Fruit fly (Drosophila melanogaster) whole organism, wandering third instar larva: ENCODE data around the gene Prosalpha4.

Source experiments
- CG32264 ChIP-seq: fragments of 200-800 bp; sonication (Bioruptor generic); optimal IDR thresholded peaks from 2 replicates; lab custom pipeline; 2016; ENCODE audit warnings: missing biosample characterization, missing genetic modification characterization
- CrebA ChIP-seq: fragments of 200-800 bp; sonication (Bioruptor generic); optimal IDR thresholded peaks from 2 replicates; lab custom pipeline; 2016; ENCODE audit warnings: missing biosample characterization, mild to moderate bottlenecking, missing genetic modification characterization, borderline replicate concordance
- Dfd ChIP-seq: fragments of >200 bp; optimal IDR thresholded peaks from 2 replicates; lab custom pipeline; 2017; ENCODE audit warnings: missing biosample characterization, missing genetic modification characterization
- Dif ChIP-seq: fragments of 200-275, 200-300 bp; sonication (Bioruptor generic); optimal IDR thresholded peaks from 2 replicates; lab custom pipeline; 2018; ENCODE audit warnings: missing biosample characterization, missing genetic modification characterization; ENCODE audit not compliant: partially characterized antibody
- GATAd ChIP-seq: sonication (Bioruptor generic); optimal IDR thresholded peaks from 2 replicates; lab custom pipeline; 2016; ENCODE audit warnings: missing biosample characterization, missing genetic modification characterization
- HLH106 ChIP-seq: fragments of 200-800 bp; optimal IDR thresholded peaks from 3 replicates; lab custom pipeline; 2019; ENCODE audit warnings: missing biosample characterization, mild to moderate bottlenecking, missing genetic modification characterization, moderate library complexity
- Hnf4 ChIP-seq: fragments of 200-800 bp; sonication (Bioruptor generic); optimal IDR thresholded peaks from 2 replicates; lab custom pipeline; 2016; ENCODE audit warnings: missing biosample characterization, mild to moderate bottlenecking, missing genetic modification characterization
- Hr78 ChIP-seq: fragments of >200 bp; optimal IDR thresholded peaks from 2 replicates; lab custom pipeline; 2017; ENCODE audit warnings: missing biosample characterization, missing genetic modification characterization
- Hr83 ChIP-seq: fragments of 200-300 bp; sonication (Bioruptor generic); optimal IDR thresholded peaks from 2 replicates; lab custom pipeline; 2016; ENCODE audit warnings: missing biosample characterization, mild to moderate bottlenecking, missing genetic modification characterization, moderate library complexity; ENCODE audit not compliant: poor library complexity, severe bottlenecking
- Mio ChIP-seq: sonication (Bioruptor generic); optimal IDR thresholded peaks from 2 replicates; lab custom pipeline; 2016; ENCODE audit warnings: missing biosample characterization, missing genetic modification characterization
- Myc ChIP-seq: fragments of >200 bp; optimal IDR thresholded peaks from 2 replicates; lab custom pipeline; 2017
- N ChIP-seq: fragments of >200 bp; optimal IDR thresholded peaks from 2 replicates; lab custom pipeline; 2018; ENCODE audit warnings: missing biosample characterization, missing external identifiers, missing genetic modification characterization
- OdsH ChIP-seq: fragments of 200-800 bp; sonication (Bioruptor generic); optimal IDR thresholded peaks from 2 replicates; lab custom pipeline; 2016; ENCODE audit warnings: missing biosample characterization, mild to moderate bottlenecking, missing genetic modification characterization
- Rel ChIP-seq, 2 experiments: fragments of 200-800 bp; sonication (Bioruptor generic) in 1 of 2; optimal IDR thresholded peaks; 2 replicates in 1 of 2; 3 replicates in 1 of 2; lab custom pipeline; 2016 to 2019; ENCODE audit warnings: mild to moderate bottlenecking in 2 of 2, missing biosample characterization in 2 of 2, missing genetic modification characterization in 2 of 2, moderate library complexity in 1 of 2
- Sp1 ChIP-seq: fragments of 200-800 bp; sonication (Bioruptor generic); optimal IDR thresholded peaks from 3 replicates; lab custom pipeline; 2019; ENCODE audit warnings: missing biosample characterization, mild to moderate bottlenecking, missing genetic modification characterization, moderate library complexity
- br ChIP-seq: fragments of 200-800 bp; sonication (Bioruptor generic); optimal IDR thresholded peaks from 2 replicates; lab custom pipeline; 2016; ENCODE audit warnings: missing biosample characterization, missing genetic modification characterization
- brk ChIP-seq: fragments of 200-800 bp; sonication (Bioruptor generic); optimal IDR thresholded peaks from 2 replicates; lab custom pipeline; 2016; ENCODE audit warnings: missing biosample characterization, mild to moderate bottlenecking, missing genetic modification characterization
- dl ChIP-seq, 2 experiments: fragments of 175-275, 200-275 bp in 1 of 2; fragments of 200-275 bp in 1 of 2; sonication (Bioruptor generic); optimal IDR thresholded peaks; lab custom pipeline; 2018; ENCODE audit warnings: mild to moderate bottlenecking in 2 of 2, missing biosample characterization in 2 of 2, missing genetic modification characterization in 2 of 2, moderate library complexity in 2 of 2; ENCODE audit not compliant: partially characterized antibody in 2 of 2, insufficient read depth in 1 of 2
- dmrt93B ChIP-seq: fragments of 200-800 bp; sonication (Bioruptor generic); optimal IDR thresholded peaks from 2 replicates; lab custom pipeline; 2018; ENCODE audit warnings: missing biosample characterization, mild to moderate bottlenecking, missing genetic modification characterization
- dsf ChIP-seq: sonication (Bioruptor generic); optimal IDR thresholded peaks from 2 replicates; lab custom pipeline; 2016; ENCODE audit warnings: missing biosample characterization, missing genetic modification characterization, borderline replicate concordance
- ey ChIP-seq: fragments of 200-800 bp; sonication (Bioruptor generic); optimal IDR thresholded peaks from 2 replicates; lab custom pipeline; 2016; ENCODE audit warnings: missing biosample characterization, missing genetic modification characterization
- foxo ChIP-seq, 2 experiments: fragments of 200-800 bp; sonication (Bioruptor generic); optimal IDR thresholded peaks; 2 replicates in 1 of 2; 3 replicates in 1 of 2; lab custom pipeline; 2016 to 2017; ENCODE audit warnings: missing biosample characterization in 2 of 2, missing genetic modification characterization in 2 of 2
- fru ChIP-seq: fragments of 200-800 bp; sonication (Bioruptor generic); optimal IDR thresholded peaks from 3 replicates; lab custom pipeline; 2016; ENCODE audit warnings: missing biosample characterization, mild to moderate bottlenecking, missing genetic modification characterization
- h ChIP-seq: fragments of 200-800 bp; sonication (Bioruptor generic); optimal IDR thresholded peaks from 3 replicates; lab custom pipeline; 2016; ENCODE audit warnings: missing biosample characterization, mild to moderate bottlenecking, missing genetic modification characterization
- jim ChIP-seq: fragments of 175-275, 200-325 bp; sonication (Bioruptor generic); optimal IDR thresholded peaks from 2 replicates; lab custom pipeline; 2016; ENCODE audit warnings: missing biosample characterization, mild to moderate bottlenecking, missing genetic modification characterization
- lola ChIP-seq: fragments of >200 bp; optimal IDR thresholded peaks from 2 replicates; lab custom pipeline; 2017; ENCODE audit warnings: missing biosample characterization, missing genetic modification characterization
- pan ChIP-seq: fragments of >200 bp; optimal IDR thresholded peaks from 2 replicates; lab custom pipeline; 2017
- psq ChIP-seq: fragments of 200-800 bp; sonication (Bioruptor generic); optimal IDR thresholded peaks from 3 replicates; lab custom pipeline; 2017; ENCODE audit warnings: missing biosample characterization, mild to moderate bottlenecking, missing genetic modification characterization, moderate library complexity
- rgr ChIP-seq: fragments of 200-800 bp; sonication (Bioruptor generic); optimal IDR thresholded peaks from 3 replicates; lab custom pipeline; 2016; ENCODE audit warnings: missing biosample characterization, mild to moderate bottlenecking, missing genetic modification characterization
- sage ChIP-seq: fragments of 200-800 bp; sonication (Bioruptor generic); optimal IDR thresholded peaks from 2 replicates; lab custom pipeline; 2016; ENCODE audit warnings: missing biosample characterization, mild to moderate bottlenecking, missing genetic modification characterization
- sv ChIP-seq: fragments of 200-800 bp; sonication (Bioruptor generic); optimal IDR thresholded peaks from 3 replicates; lab custom pipeline; 2016; ENCODE audit warnings: missing biosample characterization, missing genetic modification characterization
- tai ChIP-seq: sonication (Bioruptor generic); optimal IDR thresholded peaks from 2 replicates; lab custom pipeline; 2016; ENCODE audit warnings: missing biosample characterization, missing genetic modification characterization
- usp ChIP-seq: fragments of >200 bp; optimal IDR thresholded peaks from 2 replicates; lab custom pipeline; 2017; ENCODE audit warnings: missing biosample characterization, missing genetic modification characterization

Gene Prosalpha4

DNA sequence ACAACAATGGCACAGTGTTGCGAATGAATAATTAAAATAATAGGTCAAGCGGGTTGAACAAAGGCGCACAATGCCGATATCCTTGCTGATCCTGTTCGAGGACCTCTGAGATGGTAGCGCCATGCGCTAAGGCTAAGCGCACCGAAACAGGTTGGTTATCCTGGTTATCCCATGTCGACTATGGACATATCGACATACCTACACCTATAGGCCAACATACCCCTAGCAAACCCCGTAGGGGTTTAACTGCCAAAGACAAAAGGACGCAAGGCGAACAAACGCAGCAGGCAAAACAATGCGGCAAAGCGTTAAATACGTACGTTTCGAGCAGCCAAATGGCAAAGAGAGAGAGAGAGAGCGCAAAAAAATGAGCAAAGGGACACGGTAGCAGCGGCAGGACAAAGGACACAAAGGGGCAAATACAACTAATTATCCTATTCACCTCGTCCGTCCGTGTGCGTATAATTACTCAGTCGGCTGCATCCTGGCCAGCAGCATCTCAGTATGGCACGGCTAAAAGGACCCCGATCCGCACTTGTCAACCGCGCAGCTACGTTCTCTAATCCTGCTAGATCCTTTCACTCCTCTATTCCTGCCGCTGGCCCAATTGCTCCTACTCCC, 34.1 kb upstream of the Prosalpha4 start:
- TF ChIP-seq br (GFP tag; lab: Kevin White, UChicago) (no peak), CrebA (GFP tag; lab: Kevin White, UChicago) (no peak), usp (GFP tag; lab: Kevin White, UChicago) (no peak), lola (GFP tag; lab: Kevin White, UChicago) (no peak), Rel (GFP tag; optimal IDR thresholded peaks at IDR 0.05; lab: Kevin White, UChicago) (no peak), Rel (tag; optimal IDR thresholded peaks at IDR 0.05; lab: Kevin White, UChicago) (no peak), HLH106 (tag; lab: Kevin White, UChicago) (no peak), dmrt93B (GFP tag; lab: Kevin White, UChicago) (no peak), GATAd (GFP tag; lab: Kevin White, UChicago) (no peak), rgr (GFP tag; lab: Kevin White, UChicago) (no peak)
- TF ChIP-seq, all 38 proteins: peak for 0

- TF ChIP-seq pan (lab: Kevin White, UChicago): no peak
Measured at dm6 chrX:16243989-16244388, 32.1 kb upstream of the Prosalpha4 start.

- TF ChIP-seq Myc: peak; percentile 38
- no peak for TF ChIP-seq brk (GFP tag; lab: Kevin White, UChicago)
- TF ChIP-seq dsf (GFP tag; lab: Kevin White, UChicago): no peak
- TF ChIP-seq, all 38 proteins: peak for 1
Measured at dm6 chrX:16244731-16245130, 31.3 kb upstream of the Prosalpha4 start.

DNA sequence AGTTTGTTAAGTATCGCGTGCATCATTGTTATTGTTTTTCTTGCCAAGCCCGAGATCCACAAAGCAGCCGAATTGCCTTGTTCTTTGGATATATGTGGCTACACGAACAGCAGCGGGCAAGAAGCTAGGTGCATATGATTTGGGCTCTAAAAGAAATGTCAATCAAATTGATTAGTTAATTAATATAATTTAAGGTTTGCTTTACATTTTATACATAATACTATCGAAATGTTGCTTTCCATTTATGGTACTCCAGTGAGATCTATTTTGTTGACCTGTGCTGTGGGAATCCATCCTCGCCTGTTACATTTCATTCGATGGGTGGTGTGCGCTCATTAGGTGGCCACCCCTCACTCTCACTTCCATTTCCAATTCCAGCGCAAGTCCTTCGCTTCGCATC, 12.7 kb upstream of the Prosalpha4 start:
- TF ChIP-seq ey (GFP tag; lab: Kevin White, UChicago): peak; percentile 48
- peak; percentile 25 for TF ChIP-seq psq (GFP tag; lab: Kevin White, UChicago)
- no peak for TF ChIP-seq Myc
- TF ChIP-seq Hr78 (GFP tag; lab: Kevin White, UChicago): no peak
- peak; percentile 57 for TF ChIP-seq HLH106 (tag; lab: Kevin White, UChicago)
- TF ChIP-seq Hnf4 (GFP tag; lab: Kevin White, UChicago): peak; percentile 33
- no peak for TF ChIP-seq dsf (GFP tag; lab: Kevin White, UChicago)
- TF ChIP-seq Dif (GFP tag; lab: Kevin White, UChicago): no peak
- TF ChIP-seq dl (GFP tag; optimal IDR thresholded peaks at IDR 0.05; lab: Kevin White, UChicago; ENCODE audit: insufficient read depth in 1 of 2, partially characterized antibody in 2 of 2): no peak
- TF ChIP-seq dmrt93B (GFP tag; lab: Kevin White, UChicago): peak; percentile 43
- no peak for TF ChIP-seq Rel (GFP tag; optimal IDR thresholded peaks at IDR 0.05; lab: Kevin White, UChicago)
- no peak for TF ChIP-seq Rel (tag; optimal IDR thresholded peaks at IDR 0.05; lab: Kevin White, UChicago)
- TF ChIP-seq usp (GFP tag; lab: Kevin White, UChicago): no peak
- no peak for TF ChIP-seq Mio (GFP tag; lab: Kevin White, UChicago)
- TF ChIP-seq sage (GFP tag; lab: Kevin White, UChicago): no peak
- TF ChIP-seq jim (GFP tag; lab: Kevin White, UChicago): no peak
- TF ChIP-seq rgr (GFP tag; lab: Kevin White, UChicago): peak; percentile 56
- TF ChIP-seq Hr83 (GFP tag; lab: Kevin White, UChicago): no peak
- no peak for TF ChIP-seq CG32264 (GFP tag; lab: Kevin White, UChicago)
- no peak for TF ChIP-seq Dfd
- TF ChIP-seq foxo (GFP tag; optimal IDR thresholded peaks at IDR 0.05; lab: Kevin White, UChicago): peak in 1 of 2 experiments; percentile 68
- peak; percentile 65 for TF ChIP-seq fru (GFP tag; lab: Kevin White, UChicago)
- peak; percentile 66 for TF ChIP-seq sv (GFP tag; lab: Kevin White, UChicago)
- TF ChIP-seq lola (GFP tag; lab: Kevin White, UChicago): no peak
- TF ChIP-seq br (GFP tag; lab: Kevin White, UChicago): peak; percentile 34
- no peak for TF ChIP-seq GATAd (GFP tag; lab: Kevin White, UChicago)
- TF ChIP-seq N (GFP tag; lab: Kevin White, UChicago): no peak
- TF ChIP-seq Sp1: peak; percentile 56
- TF ChIP-seq tai (GFP tag; lab: Kevin White, UChicago): no peak
- peak; percentile 62 for TF ChIP-seq h (GFP tag; lab: Kevin White, UChicago)
- peak; percentile 35 for TF ChIP-seq OdsH (GFP tag; lab: Kevin White, UChicago)
